Fruit fly (Drosophila melanogaster) whole organism, pupa: ENCODE data around the gene CG33282.

Source experiments
- CG12605 ChIP-seq: fragments of 200-800 bp; sonication (Bioruptor generic); IDR thresholded peaks from 2 replicates; pipeline ENCODE4 v1.3.6; 2022; ENCODE audit warnings: missing biosample characterization, missing genetic modification characterization
- CG14655 ChIP-seq: fragments of 200-800 bp; sonication (Bioruptor generic); optimal IDR thresholded peaks from 3 replicates; lab custom pipeline; 2017; ENCODE audit warnings: mild to moderate bottlenecking, missing biosample characterization, missing genetic modification reagents, missing genetic modification characterization
- CG15710 ChIP-seq: fragments of 200-800 bp; sonication (Bioruptor generic); optimal IDR thresholded peaks from 2 replicates; lab custom pipeline; 2018; ENCODE audit warnings: missing biosample characterization, mild to moderate bottlenecking, missing genetic modification characterization, moderate library complexity
- CG32121 ChIP-seq: fragments of 200-800 bp; sonication (Bioruptor generic); IDR thresholded peaks from 2 replicates; pipeline ENCODE4 v1.3.6; 2022; ENCODE audit warnings: missing biosample characterization, missing genetic modification characterization
- CG4496 ChIP-seq: fragments of 200-800 bp; sonication (Bioruptor generic); IDR thresholded peaks from 3 replicates; pipeline ENCODE4 v1.3.6; 2022; ENCODE audit warnings: missing biosample characterization, missing genetic modification characterization
- CG8301 ChIP-seq: fragments of 200-800 bp; sonication (Bioruptor generic); optimal IDR thresholded peaks from 2 replicates; lab custom pipeline; 2018; ENCODE audit warnings: missing biosample characterization, mild to moderate bottlenecking, missing genetic modification characterization
- D1 ChIP-seq: fragments of 200-800 bp; sonication (Bioruptor generic); optimal IDR thresholded peaks from 2 replicates; lab custom pipeline; 2018; ENCODE audit warnings: missing biosample characterization, mild to moderate bottlenecking, missing genetic modification characterization, moderate library complexity
- EcR ChIP-seq: fragments of 200-800 bp; sonication (Bioruptor generic); optimal IDR thresholded peaks from 3 replicates; lab custom pipeline; 2019; ENCODE audit warnings: missing biosample characterization, missing genetic modification characterization, mild to moderate bottlenecking, moderate library complexity, missing genetic modification reagents
- fd96Ca ChIP-seq: fragments of 200-800 bp; sonication (Bioruptor generic); IDR thresholded peaks from 3 replicates; pipeline ENCODE4 v1.3.6; 2022; ENCODE audit warnings: missing biosample characterization, missing genetic modification characterization
- gl ChIP-seq: fragments of 200-800 bp; sonication (Bioruptor generic); optimal IDR thresholded peaks from 2 replicates; lab custom pipeline; 2018; ENCODE audit warnings: missing biosample characterization, mild to moderate bottlenecking, missing genetic modification characterization
- rn ChIP-seq: fragments of 200-800 bp; sonication (Bioruptor generic); IDR thresholded peaks from 2 replicates; pipeline ENCODE4 v1.3.6; 2022; ENCODE audit warnings: missing biosample characterization, missing genetic modification characterization

DNA sequence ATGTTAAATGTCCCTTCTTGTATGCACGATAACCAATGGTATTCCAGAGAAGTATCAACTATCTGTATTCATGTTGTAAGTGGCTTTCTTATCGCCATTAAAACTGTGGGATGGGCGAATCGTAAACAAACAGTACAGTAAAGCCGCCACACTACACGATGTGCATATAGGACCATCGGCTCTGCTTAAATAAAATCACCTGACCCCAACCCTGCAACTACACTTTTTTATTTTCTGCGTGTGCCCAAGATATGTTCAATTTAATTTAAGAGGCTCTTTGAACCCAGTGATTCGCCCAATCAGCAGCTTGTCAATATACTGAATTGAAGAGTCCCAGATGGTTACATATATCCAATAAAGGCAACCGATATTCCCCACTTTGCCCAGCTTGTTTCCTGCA, 27.9 kb upstream of the CG33282 start:
- TF ChIP-seq CG14655 (GFP tag; lab: Kevin White, UChicago) (peak; percentile 46), CG12605 (no peak), CG4496 (GFP tag; lab: Robert Waterston, UW) (no peak), fd96Ca (GFP tag; lab: Robert Waterston, UW) (0 out of 3 replicates have a peak, but pooled peaks have one; percentile 36), CG32121 (GFP tag; lab: Robert Waterston, UW) (no peak), D1 (tag; lab: Kevin White, UChicago) (no peak), rn (no peak), CG8301 (tag; lab: Kevin White, UChicago) (peak; percentile 26), CG15710 (tag; lab: Kevin White, UChicago) (peak; percentile 50), EcR (GFP tag; lab: Kevin White, UChicago) (no peak), gl (peak; percentile 40)
